Worm (Caenorhabditis elegans) whole organism, midembryonic: ENCODE measurements around the gene Y59H11AM.4.

Experiments used
- flt-1 ChIP-seq: fragments of 200-800 bp; sonication (Bioruptor generic); IDR thresholded peaks from 2 replicates; pipeline ENCODE4 v1.3.6; 2022; ENCODE audit warnings: missing genetic modification characterization, missing compliant biosample characterization
- ref-1 ChIP-seq: fragments of 200-800 bp; sonication (Bioruptor generic); conservative IDR thresholded peaks from 2 replicates; pipeline ENCODE4 v1.3.6; 2022; ENCODE audit warnings: missing genetic modification reagents, missing genetic modification characterization, missing compliant biosample characterization

DNA sequence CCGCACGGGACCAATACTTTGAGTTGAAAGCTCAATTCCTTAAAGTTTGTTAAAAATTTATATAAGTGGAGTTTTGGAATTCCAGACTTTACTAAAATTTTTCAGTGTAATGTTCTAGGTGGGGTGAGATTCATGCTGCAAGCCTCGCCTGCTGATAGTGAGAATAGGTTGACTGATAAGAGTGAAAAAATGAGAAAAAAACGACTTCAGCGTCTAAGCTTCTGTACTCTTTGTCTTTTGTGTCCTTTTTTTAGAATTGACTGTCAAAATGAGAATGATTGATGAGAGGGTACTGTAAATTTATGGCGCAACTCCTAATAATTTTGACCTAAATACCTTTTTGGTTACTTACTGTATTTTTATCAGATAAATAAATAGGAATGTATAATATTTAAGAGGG lies 36.0 kb downstream of the Y59H11AM.4 start:
- TF ChIP-seq flt-1 (GFP tag; lab: Robert Waterston, UW) (no peak), ref-1 (GFP tag; lab: Robert Waterston, UW) (no peak)
